Fruit fly (Drosophila melanogaster): ENCODE data around the gene Serinc.

The Serinc gene

DNA sequence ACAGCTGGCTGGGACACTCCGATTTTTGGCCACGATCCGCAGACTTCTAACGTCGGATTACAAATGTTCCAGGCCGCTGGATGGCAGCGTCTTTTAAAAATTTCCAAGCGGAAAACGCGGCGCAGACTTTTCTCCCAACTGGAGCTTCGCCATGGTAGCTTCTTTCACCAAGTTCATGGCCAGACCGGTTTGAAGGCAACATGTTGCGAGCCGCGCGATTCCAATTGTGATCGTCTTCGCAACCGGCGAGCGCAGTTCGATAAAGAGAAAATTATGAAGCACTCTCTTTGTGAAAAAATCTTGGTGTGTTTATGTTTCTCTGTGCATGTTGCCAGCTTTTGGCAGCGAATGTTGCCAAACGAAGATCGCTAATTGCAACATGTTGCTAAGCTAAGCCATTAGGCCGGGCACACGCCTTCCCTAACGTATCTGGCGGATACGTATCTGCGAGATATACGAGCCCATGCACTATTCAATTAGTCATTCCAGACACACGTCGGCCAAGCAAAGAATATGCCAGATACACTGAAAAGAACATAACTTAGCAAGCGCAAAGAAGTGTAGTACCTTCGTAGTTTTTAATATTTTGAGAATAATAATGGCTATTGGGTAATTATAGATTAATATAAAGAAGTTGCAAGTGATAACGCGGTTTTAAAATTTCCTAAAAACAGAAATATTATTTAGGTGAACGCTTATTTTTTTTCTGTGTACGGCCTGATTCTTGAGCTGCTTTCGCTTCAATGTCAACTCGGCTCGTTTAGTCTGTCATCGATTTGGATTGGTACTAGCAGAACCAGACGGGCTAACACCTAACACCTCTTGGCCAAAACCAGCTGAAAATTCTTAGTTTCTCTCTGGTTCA, 39.6 kb downstream of the Serinc start, which contains the start of gene dsx-c73A (continued):
- peak; percentile 38 for TF ChIP-seq CoRest (tag; optimal IDR thresholded peaks at IDR 0.05)
- no peak for TF ChIP-seq ATbp (GFP tag; optimal IDR thresholded peaks at IDR 0.05)
- TF ChIP-seq E2f1 (GFP tag; IDR thresholded peaks at IDR 0.05): 0 out of 2 replicates have a peak, but pooled peaks have one; percentile 11
- peak; percentile 42; the same call in 1 of the 2 replicates for TF ChIP-seq sisA (GFP tag; IDR thresholded peaks at IDR 0.05)
- TF ChIP-seq CG12391 (tag; optimal IDR thresholded peaks at IDR 0.05): peak; percentile 51
- no peak for TF ChIP-seq cas (GFP tag; IDR thresholded peaks at IDR 0.05)
- no peak for TF ChIP-seq h (optimal IDR thresholded peaks at IDR 0.05)
- TF ChIP-seq CG10654 (GFP tag; optimal IDR thresholded peaks at IDR 0.05): no peak
- TF ChIP-seq CG3281 (GFP tag; optimal IDR thresholded peaks at IDR 0.05): no peak
- no peak for TF ChIP-seq CG16813 (GFP tag; IDR thresholded peaks at IDR 0.05; ENCODE audit: partially characterized antibody)
- no peak for TF ChIP-seq CG14965 (GFP tag; optimal IDR thresholded peaks at IDR 0.05; ENCODE audit: borderline replicate concordance)
- peak; percentile 28 for TF ChIP-seq CG17359 (tag; optimal IDR thresholded peaks at IDR 0.05)
- TF ChIP-seq kay (GFP tag; optimal IDR thresholded peaks at IDR 0.05): no peak
- TF ChIP-seq TFAM (GFP tag; optimal IDR thresholded peaks at IDR 0.05): no peak
- no peak for TF ChIP-seq Gsc (GFP tag; IDR thresholded peaks at IDR 0.05)
- TF ChIP-seq danr (GFP tag; IDR thresholded peaks at IDR 0.05): no peak
- TF ChIP-seq dan (GFP tag; IDR thresholded peaks at IDR 0.05): no peak
- TF ChIP-seq ro (GFP tag; IDR thresholded peaks at IDR 0.05): no peak
- peak; percentile 46 for TF ChIP-seq Xbp1 (GFP tag; optimal IDR thresholded peaks at IDR 0.05)
- no peak for TF ChIP-seq CG12219 (GFP tag; optimal IDR thresholded peaks at IDR 0.05)
- no peak for TF ChIP-seq Sry-β (GFP tag; optimal IDR thresholded peaks at IDR 0.05)
- TF ChIP-seq CG18262 (tag; optimal IDR thresholded peaks at IDR 0.05): peak; percentile 60
- no peak for TF ChIP-seq CG15073 (GFP tag; optimal IDR thresholded peaks at IDR 0.05)
- TF ChIP-seq CG2120 (GFP tag; optimal IDR thresholded peaks at IDR 0.05): no peak
- TF ChIP-seq PHDP (tag; optimal IDR thresholded peaks at IDR 0.05): peak; percentile 28
- TF ChIP-seq CG8281 (tag; optimal IDR thresholded peaks at IDR 0.05): no peak
- no peak for TF ChIP-seq ERR (GFP tag; optimal IDR thresholded peaks at IDR 0.05)
- no peak for TF ChIP-seq Sry-δ (GFP tag; optimal IDR thresholded peaks at IDR 0.05)
- no peak for TF ChIP-seq seq (GFP tag; IDR thresholded peaks at IDR 0.05)
- no peak for TF ChIP-seq CG16779 (GFP tag; IDR thresholded peaks at IDR 0.05)
- TF ChIP-seq MTF-1 (GFP tag; optimal IDR thresholded peaks at IDR 0.05; ENCODE audit: borderline replicate concordance): no peak
- TF ChIP-seq CG6683 (GFP tag; optimal IDR thresholded peaks at IDR 0.05): no peak
- TF ChIP-seq zfh2 (GFP tag; optimal IDR thresholded peaks at IDR 0.05): no peak
- TF ChIP-seq CG11456 (GFP tag; IDR thresholded peaks at IDR 0.05): 0 out of 3 replicates have a peak, but pooled peaks have one; percentile 17
- TF ChIP-seq wdn (GFP tag; IDR thresholded peaks at IDR 0.05): no peak
- TF ChIP-seq CG10147 (GFP tag; optimal IDR thresholded peaks at IDR 0.05): no peak
- no peak for TF ChIP-seq crp (GFP tag; optimal IDR thresholded peaks at IDR 0.05)
- TF ChIP-seq lbe (GFP tag; optimal IDR thresholded peaks at IDR 0.05): no peak
- TF ChIP-seq trem (tag; optimal IDR thresholded peaks at IDR 0.05): peak; percentile 2
- TF ChIP-seq mld (GFP tag; IDR thresholded peaks at IDR 0.05; ENCODE audit: partially characterized antibody): no peak
- TF ChIP-seq sd (tag; optimal IDR thresholded peaks at IDR 0.05): no peak
- no peak for TF ChIP-seq CG7271 (tag; optimal IDR thresholded peaks at IDR 0.05)
- TF ChIP-seq CG11504 (tag; optimal IDR thresholded peaks at IDR 0.05): peak; percentile 99
- no peak for TF ChIP-seq HLHmδ (GFP tag; optimal IDR thresholded peaks at IDR 0.05)
- TF ChIP-seq pnt (GFP tag; optimal IDR thresholded peaks at IDR 0.05): no peak
- TF ChIP-seq unc-4 (GFP tag; IDR thresholded peaks at IDR 0.05; ENCODE audit: partially characterized antibody): no peak
- peak; percentile 18 for TF ChIP-seq CG10209 (GFP tag; optimal IDR thresholded peaks at IDR 0.05)
- TF ChIP-seq CG6813 (GFP tag; optimal IDR thresholded peaks at IDR 0.05): no peak
- no peak for TF ChIP-seq CG18764 (GFP tag; optimal IDR thresholded peaks at IDR 0.05)

Data from whole organism, embryonic.